Worm (Caenorhabditis elegans) whole organism, early embryonic: ENCODE measurements around the gene aff-1.

ENCODE experiments used
- B0310.2 ChIP-seq: sonication (generic microtip); optimal IDR thresholded peaks from 2 replicates; lab custom pipeline; 2016; ENCODE audit warnings: mild to moderate bottlenecking, missing genetic modification characterization, missing compliant biosample characterization
- F13C5.2 ChIP-seq: sonication (generic microtip); optimal IDR thresholded peaks from 2 replicates; lab custom pipeline; 2017; ENCODE audit warnings: mild to moderate bottlenecking, missing genetic modification characterization, inconsistent platforms, missing compliant biosample characterization
- aly-1 ChIP-seq: sonication (generic microtip); optimal IDR thresholded peaks from 2 replicates; lab custom pipeline; 2016; ENCODE audit warnings: missing genetic modification characterization, missing compliant biosample characterization
- ama-1 ChIP-seq: fragments of 150-350 bp; optimal IDR thresholded peaks from 2 replicates; lab custom pipeline; 2014
- ceh-13 ChIP-seq: fragments of 200-800 bp; sonication (Bioruptor generic); optimal IDR thresholded peaks from 2 replicates; lab custom pipeline; 2018; ENCODE audit warnings: mild to moderate bottlenecking, missing genetic modification characterization, missing compliant biosample characterization
- ceh-36 ChIP-seq: sonication (generic microtip); optimal IDR thresholded peaks from 2 replicates; lab custom pipeline; 2016; ENCODE audit warnings: missing genetic modification characterization, inconsistent platforms, missing compliant biosample characterization
- ets-7 ChIP-seq: sonication (generic microtip); optimal IDR thresholded peaks from 2 replicates; lab custom pipeline; 2016; ENCODE audit warnings: missing genotype, missing genetic modification characterization, missing compliant biosample characterization
- flt-1 ChIP-seq: fragments of 200-800 bp; sonication (Bioruptor generic); IDR thresholded peaks from 2 replicates; pipeline ENCODE4 v1.3.6; 2022; ENCODE audit warnings: missing genetic modification characterization, missing compliant biosample characterization
- hmbx-1 ChIP-seq: sonication (generic microtip); optimal IDR thresholded peaks from 2 replicates; lab custom pipeline; 2016; ENCODE audit warnings: mild to moderate bottlenecking, missing genetic modification characterization, missing compliant biosample characterization
- hmg-4 ChIP-seq: fragments of 200-800 bp; sonication (Bioruptor generic); optimal IDR thresholded peaks from 2 replicates; lab custom pipeline; 2018; ENCODE audit warnings: mild to moderate bottlenecking, missing genetic modification characterization, missing compliant biosample characterization
- hnd-1 ChIP-seq: sonication (generic microtip); optimal IDR thresholded peaks from 2 replicates; lab custom pipeline; 2016; ENCODE audit warnings: missing genetic modification characterization, missing compliant biosample characterization
- pes-1 ChIP-seq: fragments of 200-800 bp; sonication (Bioruptor generic); IDR thresholded peaks from 2 replicates; pipeline ENCODE4 v1.3.6; 2022; ENCODE audit warnings: missing genetic modification reagents, missing genetic modification characterization, missing compliant biosample characterization
- scrt-1 ChIP-seq: fragments of 200-800 bp; sonication (Bioruptor generic); IDR thresholded peaks from 2 replicates; pipeline ENCODE4 v1.3.6; 2022; ENCODE audit warnings: missing genetic modification characterization, missing compliant biosample characterization
- sea-1 ChIP-seq: fragments of 200-800 bp; sonication (Bioruptor generic); conservative IDR thresholded peaks from 2 replicates; pipeline ENCODE4 v1.3.6; 2022; ENCODE audit warnings: missing genetic modification characterization, missing compliant biosample characterization
- tbx-11 ChIP-seq: fragments of 200-800 bp; sonication (Bioruptor generic); IDR thresholded peaks from 2 replicates; pipeline ENCODE4 v1.3.6; 2022; ENCODE audit warnings: missing genetic modification characterization, missing compliant biosample characterization
- tbx-37 ChIP-seq: fragments of 200-800 bp; sonication (Bioruptor generic); conservative IDR thresholded peaks from 2 replicates; pipeline ENCODE4 v1.3.6; 2022; ENCODE audit warnings: missing genetic modification reagents, missing genetic modification characterization, missing compliant biosample characterization
- tra-4 ChIP-seq: sonication (generic microtip); optimal IDR thresholded peaks from 2 replicates; lab custom pipeline; 2017; ENCODE audit warnings: missing genetic modification characterization, missing compliant biosample characterization

Gene aff-1

ce11 chrII:6889580-6889922 lies 26.0 kb upstream of the aff-1 start:
- no peak for TF ChIP-seq aly-1 (tag; lab: Kevin White, UChicago)
- TF ChIP-seq tbx-37 (GFP tag; lab: Robert Waterston, UW), result no peak
- no peak for TF ChIP-seq tbx-11 (GFP tag; lab: Robert Waterston, UW)
- TF ChIP-seq F13C5.2 (tag; lab: Kevin White, UChicago), result no peak
- no peak for TF ChIP-seq hmg-4
- TF ChIP-seq tra-4 (tag; lab: Kevin White, UChicago), result no peak
- TF ChIP-seq scrt-1 (GFP tag; lab: Robert Waterston, UW), result no peak
- no peak for TF ChIP-seq hmbx-1 (tag; lab: Kevin White, UChicago)
- TF ChIP-seq ets-7, result no peak
- no peak for TF ChIP-seq sea-1 (GFP tag; lab: Robert Waterston, UW)
- no peak for TF ChIP-seq ceh-36

ce11 chrII:6888661-6889579 lies 25.4 kb upstream of the aff-1 start:
- TF ChIP-seq pes-1 (GFP tag; lab: Robert Waterston, UW) (no peak), scrt-1 (GFP tag; lab: Robert Waterston, UW) (no peak), tbx-11 (GFP tag; lab: Robert Waterston, UW) (no peak), tra-4 (tag; lab: Kevin White, UChicago) (no peak), F13C5.2 (tag; lab: Kevin White, UChicago) (no peak), B0310.2 (tag; lab: Kevin White, UChicago) (no peak), tbx-37 (GFP tag; lab: Robert Waterston, UW) (no peak), ceh-36 (no peak), hnd-1 (tag; lab: Kevin White, UChicago) (no peak), ceh-13 (GFP tag; lab: Kevin White, UChicago) (no peak), hmg-4 (no peak), aly-1 (tag; lab: Kevin White, UChicago) (no peak), flt-1 (no peak)

- no peak for TF ChIP-seq tbx-11 (GFP tag; lab: Robert Waterston, UW)
These were observed 24.7 kb upstream of the aff-1 start for ce11 chrII:6888211-6888610.

ce11 chrII:6887319-6888005 lies 23.9 kb upstream of the aff-1 start, which contains the start of gene pmp-2:
Gene pmp-2, minus strand, starts transcription at chrII:6887805.
- TF ChIP-seq ceh-13 (GFP tag; lab: Kevin White, UChicago) (no peak), flt-1 (no peak), hmbx-1 (tag; lab: Kevin White, UChicago) (no peak), scrt-1 (GFP tag; lab: Robert Waterston, UW) (no peak), F13C5.2 (tag; lab: Kevin White, UChicago) (no peak), tra-4 (tag; lab: Kevin White, UChicago) (no peak), tbx-11 (GFP tag; lab: Robert Waterston, UW) (no peak), ama-1 (no peak), aly-1 (tag; lab: Kevin White, UChicago) (no peak)

- TF ChIP-seq flt-1 (no peak), ceh-36 (no peak), hmbx-1 (tag; lab: Kevin White, UChicago) (no peak), aly-1 (tag; lab: Kevin White, UChicago) (no peak), B0310.2 (tag; lab: Kevin White, UChicago) (no peak), ama-1 (no peak), ets-7 (no peak), tra-4 (tag; lab: Kevin White, UChicago) (no peak), F13C5.2 (tag; lab: Kevin White, UChicago) (no peak), tbx-11 (GFP tag; lab: Robert Waterston, UW) (no peak), sea-1 (GFP tag; lab: Robert Waterston, UW) (no peak), tbx-37 (GFP tag; lab: Robert Waterston, UW) (no peak), pes-1 (GFP tag; lab: Robert Waterston, UW) (no peak), hnd-1 (tag; lab: Kevin White, UChicago) (no peak), scrt-1 (GFP tag; lab: Robert Waterston, UW) (no peak)
These were observed 21.0 kb upstream of the aff-1 start for ce11 chrII:6884568-6884967.

ce11 chrII:6883716-6884115 lies 20.2 kb upstream of the aff-1 start, which contains the start of gene pmp-1:
Gene pmp-1, minus strand, starts transcription at chrII:6883754.
- no peak for TF ChIP-seq ceh-36
- no peak for TF ChIP-seq ama-1
- TF ChIP-seq B0310.2 (tag; lab: Kevin White, UChicago), result no peak
- TF ChIP-seq F13C5.2 (tag; lab: Kevin White, UChicago), result no peak
- no peak for TF ChIP-seq aly-1 (tag; lab: Kevin White, UChicago)
- no peak for TF ChIP-seq sea-1 (GFP tag; lab: Robert Waterston, UW)
- TF ChIP-seq hnd-1 (tag; lab: Kevin White, UChicago), result no peak
- no peak for TF ChIP-seq hmbx-1 (tag; lab: Kevin White, UChicago)
- no peak for TF ChIP-seq hmg-4
- TF ChIP-seq pes-1 (GFP tag; lab: Robert Waterston, UW), result no peak
- no peak for TF ChIP-seq ceh-13 (GFP tag; lab: Kevin White, UChicago)

ce11 chrII:6882335-6882734 lies 18.8 kb upstream of the aff-1 start:
- TF ChIP-seq ceh-13 (GFP tag; lab: Kevin White, UChicago), result no peak
- TF ChIP-seq pes-1 (GFP tag; lab: Robert Waterston, UW), result no peak
- TF ChIP-seq aly-1 (tag; lab: Kevin White, UChicago), result no peak
- no peak for TF ChIP-seq B0310.2 (tag; lab: Kevin White, UChicago)
